Fruit fly (Drosophila melanogaster) whole organism, pupa: ENCODE measurements around the gene NTPase.

Experiments used
- CG10348 ChIP-seq: fragments of 200-800 bp; sonication (Bioruptor generic); IDR thresholded peaks from 2 replicates; pipeline ENCODE4 v1.3.6; 2022; ENCODE audit warnings: missing biosample characterization, missing genetic modification characterization
- CG13204 ChIP-seq: fragments of 200-800 bp; sonication (Bioruptor generic); optimal IDR thresholded peaks from 2 replicates; lab custom pipeline; 2018; ENCODE audit warnings: missing biosample characterization, mild to moderate bottlenecking, missing genetic modification characterization, moderate library complexity
- CG4496 ChIP-seq: fragments of 200-800 bp; sonication (Bioruptor generic); IDR thresholded peaks from 3 replicates; pipeline ENCODE4 v1.3.6; 2022; ENCODE audit warnings: missing biosample characterization, missing genetic modification characterization
- EcR ChIP-seq: fragments of 200-800 bp; sonication (Bioruptor generic); optimal IDR thresholded peaks from 3 replicates; lab custom pipeline; 2019; ENCODE audit warnings: missing biosample characterization, missing genetic modification characterization, mild to moderate bottlenecking, moderate library complexity, missing genetic modification reagents
- Ets98B ChIP-seq: fragments of 200-800 bp; sonication (Bioruptor generic); IDR thresholded peaks from 2 replicates; pipeline ENCODE4 v1.3.6; 2022; ENCODE audit warnings: missing biosample characterization, missing genetic modification characterization

dm6 chr2L:2903649-2904048 is 18.0 kb upstream of the NTPase start:
- TF ChIP-seq CG10348 (GFP tag; lab: Robert Waterston, UW) (no peak), CG13204 (no peak), CG4496 (GFP tag; lab: Robert Waterston, UW) (no peak), Ets98B (GFP tag; lab: Robert Waterston, UW) (no peak), EcR (GFP tag; lab: Kevin White, UChicago) (no peak)
